Worm (Caenorhabditis elegans): ENCODE measurements around the gene pqbp-1.1.

The pqbp-1.1 gene

DNA sequence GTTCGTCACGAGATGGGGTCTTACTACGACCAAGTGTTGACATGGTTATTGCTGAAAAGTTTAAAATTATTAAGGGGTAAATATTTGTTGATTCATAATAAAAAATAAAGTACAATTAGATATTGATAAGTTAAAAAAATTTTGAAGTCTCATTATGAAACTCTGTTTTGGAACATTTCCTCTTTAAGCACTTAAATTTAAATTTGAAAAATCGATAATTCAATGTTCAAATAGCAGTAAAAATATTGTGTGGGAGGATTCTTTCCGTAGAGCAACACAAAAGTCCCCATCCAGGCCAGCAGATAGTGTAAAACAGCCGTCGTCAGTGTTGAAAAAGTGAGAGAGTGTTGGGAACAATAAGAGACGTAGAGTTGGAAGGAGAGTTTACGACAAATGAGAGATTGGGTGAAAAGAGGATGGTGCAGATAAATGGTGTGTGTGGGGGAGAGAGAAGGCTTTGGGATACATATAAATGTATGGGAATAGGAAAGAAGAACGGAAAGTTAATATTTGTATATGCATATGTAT lies 2.8 kb upstream of the pqbp-1.1 start, which contains the start of gene pat-6:
Gene pat-6, minus strand, starts transcription at position 51 of the 528 bp plus-strand sequence.
- no peak for TF ChIP-seq Y55F3AM.14 (GFP tag; optimal IDR thresholded peaks at IDR 0.05)
- TF ChIP-seq unc-55 (GFP tag; optimal IDR thresholded peaks at IDR 0.05) = peak; percentile 56
- TF ChIP-seq nhr-6 (tag; optimal IDR thresholded peaks at IDR 0.05) = peak; percentile 8
- TF ChIP-seq lsy-2 (tag; optimal IDR thresholded peaks at IDR 0.05) = peak in 1 of 2 experiments; percentile 55
- TF ChIP-seq C34F6.9 (tag; optimal IDR thresholded peaks at IDR 0.05) = peak; percentile 64
- peak; percentile 17 for TF ChIP-seq lin-13 (GFP tag; optimal IDR thresholded peaks at IDR 0.05)

DNA sequence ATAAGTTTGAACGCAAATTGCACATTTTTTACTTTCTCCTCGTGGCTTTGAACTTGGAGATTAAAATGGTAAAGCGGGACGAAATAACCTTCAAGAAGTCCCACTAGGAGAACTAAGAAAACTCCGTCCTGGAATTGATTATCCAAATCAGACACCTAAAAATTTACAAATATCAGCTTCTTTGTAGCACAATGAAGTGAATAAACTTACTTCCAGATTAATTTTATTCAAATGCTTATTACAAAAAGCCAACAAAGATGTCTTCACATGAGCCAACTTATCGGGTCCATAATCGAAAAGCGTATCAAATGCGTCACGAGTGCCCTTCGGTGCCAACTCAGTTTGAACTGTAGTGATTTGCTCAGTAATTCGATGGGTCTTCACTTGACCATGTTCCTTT lies 977 bp upstream of the pqbp-1.1 start:
- TF ChIP-seq dmd-4 (tag; optimal IDR thresholded peaks at IDR 0.05) (no peak), zag-1 (tag; optimal IDR thresholded peaks at IDR 0.05) (no peak), nhr-25 (tag; optimal IDR thresholded peaks at IDR 0.05) (no peak), nhr-10 (tag; optimal IDR thresholded peaks at IDR 0.05) (no peak), nhr-237 (tag; optimal IDR thresholded peaks at IDR 0.05) (no peak), sma-9 (GFP tag; optimal IDR thresholded peaks at IDR 0.05) (no peak), sma-9 (tag; optimal IDR thresholded peaks at IDR 0.05) (no peak), mab-5 (tag; optimal IDR thresholded peaks at IDR 0.05) (no peak), lin-13 (GFP tag; optimal IDR thresholded peaks at IDR 0.05) (no peak), elt-1 (tag; optimal IDR thresholded peaks at IDR 0.05) (no peak), ceh-16 (tag; optimal IDR thresholded peaks at IDR 0.05) (no peak), gmeb-1 (tag; optimal IDR thresholded peaks at IDR 0.05) (no peak), nhr-129 (tag; optimal IDR thresholded peaks at IDR 0.05) (no peak), ztf-1 (GFP tag; conservative IDR thresholded peaks at IDR 0.05) (no peak)

DNA sequence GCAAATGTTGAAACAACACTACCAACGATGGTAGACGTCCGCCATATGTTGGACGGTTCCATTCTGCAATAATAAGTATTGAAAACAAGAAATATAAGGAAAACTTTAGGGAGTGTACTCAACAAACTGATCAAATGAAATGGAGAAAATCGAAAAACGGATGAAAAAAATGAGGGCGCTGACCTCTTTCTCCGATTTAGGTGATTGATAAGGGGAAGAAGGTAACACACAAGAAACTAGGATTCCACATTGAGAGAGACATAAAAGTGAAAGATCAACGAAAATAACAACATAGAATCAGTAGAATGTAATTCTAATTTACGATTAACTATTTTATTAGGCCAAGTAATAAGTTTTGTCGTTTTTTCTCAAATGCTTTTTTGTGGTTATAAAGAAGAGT lies 2.3 kb downstream of the pqbp-1.1 start, which contains the start of gene dpy-9:
Gene dpy-9, minus strand, starts transcription at position 63 of the 400 bp plus-strand sequence.
- no peak for TF ChIP-seq ztf-1 (GFP tag; conservative IDR thresholded peaks at IDR 0.05)
- TF ChIP-seq blmp-1 (tag; optimal IDR thresholded peaks at IDR 0.05; ENCODE audit: insufficient read depth) = peak; percentile 18
- TF ChIP-seq elt-3 (tag; optimal IDR thresholded peaks at IDR 0.05) = no peak
- TF ChIP-seq peb-1 (tag; optimal IDR thresholded peaks at IDR 0.05) = no peak
- no peak for TF ChIP-seq lin-11 (tag; optimal IDR thresholded peaks at IDR 0.05)
- no peak for TF ChIP-seq nhr-25 (tag; optimal IDR thresholded peaks at IDR 0.05)

DNA sequence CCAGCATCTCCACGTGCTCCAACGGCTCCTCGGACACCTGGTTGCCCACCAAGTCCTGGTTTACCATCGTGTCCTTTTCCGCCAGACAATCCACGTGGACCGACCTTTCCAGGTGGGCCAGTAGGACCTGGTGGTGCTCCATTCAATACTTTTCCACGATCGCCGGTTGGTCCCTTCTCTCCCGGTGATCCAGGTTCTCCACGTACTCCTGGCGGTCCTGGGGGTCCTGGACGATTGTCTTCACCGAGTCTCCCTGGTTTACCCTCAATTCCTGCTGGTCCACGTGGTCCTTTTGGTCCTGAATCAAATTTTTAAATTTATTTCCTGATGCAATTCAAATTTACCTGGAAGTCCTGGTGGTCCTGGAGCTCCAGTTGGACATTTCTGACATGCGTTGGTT lies 3.1 kb downstream of the pqbp-1.1 start:
- no peak for TF ChIP-seq lsy-2 (tag; optimal IDR thresholded peaks at IDR 0.05)
- no peak for TF ChIP-seq egl-27 (tag; optimal IDR thresholded peaks at IDR 0.05)
- no peak for TF ChIP-seq nhr-21 (tag; optimal IDR thresholded peaks at IDR 0.05)
- no peak for TF ChIP-seq unc-39 (tag; optimal IDR thresholded peaks at IDR 0.05)
- no peak for TF ChIP-seq unc-62 (GFP tag; optimal IDR thresholded peaks at IDR 0.05)
- TF ChIP-seq mab-5 (tag; optimal IDR thresholded peaks at IDR 0.05) = no peak
- no peak for TF ChIP-seq ztf-1 (GFP tag; conservative IDR thresholded peaks at IDR 0.05)
- TF ChIP-seq aly-2 (tag; optimal IDR thresholded peaks at IDR 0.05) = no peak
- TF ChIP-seq dmd-4 (tag; optimal IDR thresholded peaks at IDR 0.05) = no peak
- TF ChIP-seq nhr-12 (tag; optimal IDR thresholded peaks at IDR 0.05) = no peak
- TF ChIP-seq ama-1 (optimal IDR thresholded peaks at IDR 0.05) = no peak
- no peak for TF ChIP-seq elt-3 (tag; optimal IDR thresholded peaks at IDR 0.05)
- no peak for TF ChIP-seq snpc-4 (tag; optimal IDR thresholded peaks at IDR 0.05)
- no peak for TF ChIP-seq sma-3 (GFP tag; optimal IDR thresholded peaks at IDR 0.05)
- no peak for TF ChIP-seq ceh-16 (tag; optimal IDR thresholded peaks at IDR 0.05)
- no peak for TF ChIP-seq elt-1 (tag; optimal IDR thresholded peaks at IDR 0.05)
- no peak for TF ChIP-seq skn-1 (tag; optimal IDR thresholded peaks at IDR 0.05)
- TF ChIP-seq F13H6.1 (tag; optimal IDR thresholded peaks at IDR 0.05) = no peak

DNA sequence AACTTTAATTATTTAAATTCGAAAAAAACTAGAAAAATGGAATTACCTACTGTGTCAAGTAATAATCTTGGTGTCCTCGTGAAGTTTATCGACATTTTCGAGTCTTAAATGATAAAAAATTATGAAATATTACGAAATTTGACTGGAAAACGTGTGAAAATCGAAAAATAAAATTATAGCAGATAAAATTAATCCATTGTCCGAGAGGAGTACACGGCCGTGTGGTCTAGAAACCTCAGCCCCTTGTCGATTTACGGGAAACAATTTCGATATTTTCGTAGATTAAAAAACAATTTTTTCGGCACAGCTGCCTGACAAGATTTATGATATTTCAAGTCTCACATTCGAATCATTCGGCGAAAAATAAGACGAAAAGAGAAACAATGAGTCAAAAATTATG lies 4.4 kb downstream of the pqbp-1.1 start, which contains the start of gene R02D3.8:
Gene R02D3.8, minus strand, starts transcription at position 109 of the 400 bp plus-strand sequence.
- TF ChIP-seq sma-9 (GFP tag; optimal IDR thresholded peaks at IDR 0.05) = peak; percentile 62
- no peak for TF ChIP-seq sma-9 (tag; optimal IDR thresholded peaks at IDR 0.05)
- TF ChIP-seq zag-1 (tag; optimal IDR thresholded peaks at IDR 0.05) = no peak
- no peak for TF ChIP-seq nhr-10 (tag; optimal IDR thresholded peaks at IDR 0.05)
- TF ChIP-seq nhr-77 (tag; optimal IDR thresholded peaks at IDR 0.05) = no peak
- TF ChIP-seq skn-1 (tag; optimal IDR thresholded peaks at IDR 0.05) = no peak
- TF ChIP-seq fos-1 (tag; optimal IDR thresholded peaks at IDR 0.05) = no peak
- no peak for TF ChIP-seq elt-3 (tag; optimal IDR thresholded peaks at IDR 0.05)
- TF ChIP-seq lin-11 (tag; optimal IDR thresholded peaks at IDR 0.05) = no peak
- TF ChIP-seq gmeb-1 (tag; optimal IDR thresholded peaks at IDR 0.05) = peak; percentile 24
- no peak for TF ChIP-seq Y55F3AM.14 (GFP tag; optimal IDR thresholded peaks at IDR 0.05)
- peak; percentile 50 for TF ChIP-seq unc-55 (GFP tag; optimal IDR thresholded peaks at IDR 0.05)
- TF ChIP-seq lsy-2 (tag; optimal IDR thresholded peaks at IDR 0.05) = peak in 1 of 2 experiments; percentile 70
- TF ChIP-seq egl-27 (tag; optimal IDR thresholded peaks at IDR 0.05) = no peak
- no peak for TF ChIP-seq elt-1 (tag; optimal IDR thresholded peaks at IDR 0.05)
- no peak for TF ChIP-seq mab-5 (tag; optimal IDR thresholded peaks at IDR 0.05)
- TF ChIP-seq peb-1 (tag; optimal IDR thresholded peaks at IDR 0.05) = no peak
- no peak for TF ChIP-seq ZK546.5 (tag; optimal IDR thresholded peaks at IDR 0.05)
- no peak for TF ChIP-seq mbf-1 (tag; optimal IDR thresholded peaks at IDR 0.05)
- no peak for TF ChIP-seq ztf-4 (tag; optimal IDR thresholded peaks at IDR 0.05)
- peak; percentile 19 for TF ChIP-seq nhr-21 (tag; optimal IDR thresholded peaks at IDR 0.05)
- no peak for TF ChIP-seq alr-1 (tag; optimal IDR thresholded peaks at IDR 0.05)
- no peak for TF ChIP-seq blmp-1 (tag; optimal IDR thresholded peaks at IDR 0.05; ENCODE audit: insufficient read depth)
- TF ChIP-seq snpc-4 (tag; optimal IDR thresholded peaks at IDR 0.05) = no peak
- TF ChIP-seq ceh-16 (tag; optimal IDR thresholded peaks at IDR 0.05) = no peak
- peak; percentile 22 for TF ChIP-seq crh-2 (tag; optimal IDR thresholded peaks at IDR 0.05)
- TF ChIP-seq nhr-129 (tag; optimal IDR thresholded peaks at IDR 0.05) = no peak
- TF ChIP-seq R02D3.7 (tag; optimal IDR thresholded peaks at IDR 0.05) = no peak
- TF ChIP-seq ztf-1 (GFP tag; conservative IDR thresholded peaks at IDR 0.05) = no peak
- no peak for TF ChIP-seq dmd-4 (tag; optimal IDR thresholded peaks at IDR 0.05)
- TF ChIP-seq ztf-11 (tag; optimal IDR thresholded peaks at IDR 0.05) = no peak
